Fruit fly (Drosophila melanogaster): ENCODE measurements around the gene yip2.

DNA sequence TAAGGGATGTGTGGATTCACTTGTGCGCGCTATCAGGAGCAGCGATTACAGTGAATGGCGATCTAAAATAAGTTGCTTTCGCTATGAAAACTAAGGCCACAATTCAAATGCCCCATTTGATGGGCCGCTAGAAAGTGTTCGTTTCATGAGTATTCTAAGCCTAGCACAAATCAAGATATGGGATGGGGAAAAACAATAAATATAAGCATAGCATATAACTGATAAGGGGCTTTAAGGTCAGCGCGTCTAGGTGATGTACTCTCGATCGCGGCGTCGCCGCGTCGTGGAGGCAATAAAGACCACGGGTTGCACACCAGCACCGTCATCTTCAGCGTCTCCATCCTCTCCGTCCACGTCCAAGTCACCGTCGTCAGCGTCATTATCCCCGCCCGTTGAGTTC, 45.7 kb downstream of the yip2 start:
- TF ChIP-seq ovo (GFP tag; optimal IDR thresholded peaks at IDR 0.05) (no peak), cic (GFP tag; optimal IDR thresholded peaks at IDR 0.05) (no peak), CG1620 (GFP tag; optimal IDR thresholded peaks at IDR 0.05) (no peak), CG12768 (GFP tag; optimal IDR thresholded peaks at IDR 0.05) (no peak), pad (GFP tag; optimal IDR thresholded peaks at IDR 0.05) (no peak)

Measured in whole organism, adult.